Fruit fly (Drosophila melanogaster): Measurements from ENCODE around the gene CG6761.

Gene CG6761

dm6 chr3L:9713828-9714536 is 10.6 kb upstream of the CG6761 start, which contains the start of gene vsg (continued):
- TF ChIP-seq ro (GFP tag; IDR thresholded peaks at IDR 0.05) (0 out of 2 replicates have a peak, but pooled peaks have one; percentile 57), CG12104 (GFP tag; optimal IDR thresholded peaks at IDR 0.05) (peak; percentile 85), CG15073 (GFP tag; optimal IDR thresholded peaks at IDR 0.05) (no peak), Asciz (GFP tag; optimal IDR thresholded peaks at IDR 0.05) (no peak), Max (GFP tag; optimal IDR thresholded peaks at IDR 0.05) (peak; percentile 58), slbo (GFP tag; IDR thresholded peaks at IDR 0.05) (peak; percentile 78), en (GFP tag; optimal IDR thresholded peaks at IDR 0.05) (no peak), stc (GFP tag; IDR thresholded peaks at IDR 0.05) (peak; percentile 46; the same call in 1 of the 2 replicates), CG12659 (GFP tag; optimal IDR thresholded peaks at IDR 0.05) (peak; percentile 91), gsb (GFP tag; IDR thresholded peaks at IDR 0.05) (peak; percentile 63), dysf (GFP tag; IDR thresholded peaks at IDR 0.05) (peak; percentile 78), CG31441 (GFP tag; IDR thresholded peaks at IDR 0.05) (peak; percentile 94), Abd-B (GFP tag; optimal IDR thresholded peaks at IDR 0.05) (peak; percentile 87), ab (GFP tag; optimal IDR thresholded peaks at IDR 0.05) (no peak), slp2 (GFP tag; optimal IDR thresholded peaks at IDR 0.05) (peak; percentile 0), fu2 (GFP tag; optimal IDR thresholded peaks at IDR 0.05) (no peak), dmrt11E (tag; optimal IDR thresholded peaks at IDR 0.05) (peak; percentile 83), CG2129 (GFP tag; IDR thresholded peaks at IDR 0.05; ENCODE audit: partially characterized antibody) (peak; percentile 57; the same call in 1 of the 2 replicates), vfl (GFP tag; optimal IDR thresholded peaks at IDR 0.05) (peak; percentile 62), HmgD (GFP tag; optimal IDR thresholded peaks at IDR 0.05) (peak; percentile 39), GATAe (GFP tag; conservative IDR thresholded peaks at IDR 0.05) (peak; percentile 58; the same call in 1 of the 2 replicates), caup (GFP tag; optimal IDR thresholded peaks at IDR 0.05; ENCODE audit: severe bottlenecking) (peak; percentile 54), B-H1 (GFP tag; IDR thresholded peaks at IDR 0.05) (no peak; the same call in 2 of the 3 replicates), wdn (GFP tag; IDR thresholded peaks at IDR 0.05) (peak; percentile 13), jing (GFP tag; optimal IDR thresholded peaks at IDR 0.05) (no peak), gt (GFP tag; IDR thresholded peaks at IDR 0.05) (no peak), otp (GFP tag; IDR thresholded peaks at IDR 0.05) (no peak), lab (GFP tag; optimal IDR thresholded peaks at IDR 0.05) (peak; percentile 76), CG3847 (GFP tag; IDR thresholded peaks at IDR 0.05) (peak; percentile 62), CG30431 (GFP tag; optimal IDR thresholded peaks at IDR 0.05) (peak; percentile 62), CG1529 (GFP tag; optimal IDR thresholded peaks at IDR 0.05) (peak; percentile 59), CG3995 (GFP tag; optimal IDR thresholded peaks at IDR 0.05) (peak; percentile 48), Hsf (GFP tag; optimal IDR thresholded peaks at IDR 0.05) (peak; percentile 70), nau (GFP tag; optimal IDR thresholded peaks at IDR 0.05) (no peak), Bteb2 (GFP tag; optimal IDR thresholded peaks at IDR 0.05) (peak; percentile 26), oc (tag; optimal IDR thresholded peaks at IDR 0.05) (peak; percentile 46), CG6175 (GFP tag; IDR thresholded peaks at IDR 0.05) (no peak), CG4282 (GFP tag; optimal IDR thresholded peaks at IDR 0.05) (no peak), CG5245 (GFP tag; optimal IDR thresholded peaks at IDR 0.05) (peak; percentile 52), Hey (tag; optimal IDR thresholded peaks at IDR 0.05) (peak; percentile 49), CG7928 (GFP tag; optimal IDR thresholded peaks at IDR 0.05) (peak; percentile 92), MESR4 (GFP tag; optimal IDR thresholded peaks at IDR 0.05) (peak; percentile 93), tna (GFP tag; IDR thresholded peaks at IDR 0.05; ENCODE audit: partially characterized antibody) (peak; percentile 74), esg (GFP tag; conservative IDR thresholded peaks at IDR 0.05) (peak; percentile 72; the same call in 1 of the 2 replicates), CG43689 (GFP tag; IDR thresholded peaks at IDR 0.05) (no peak), Sry-δ (GFP tag; optimal IDR thresholded peaks at IDR 0.05) (peak; percentile 65), pzg (GFP tag; optimal IDR thresholded peaks at IDR 0.05) (peak; percentile 61), CG17612 (GFP tag; IDR thresholded peaks at IDR 0.05) (peak; percentile 49; the same call in 1 of the 2 replicates), CG10654 (GFP tag; optimal IDR thresholded peaks at IDR 0.05) (peak; percentile 60), Drgx (GFP tag; IDR thresholded peaks at IDR 0.05) (peak; percentile 36; the same call in 1 of the 2 replicates)
